Fruit fly (Drosophila melanogaster) whole organism, embryonic: ENCODE data around the gene KdelR.
A peak's percentile ranks its signal among the peaks of the same experiment; 100 is the strongest.

Experiments used
- ATbp ChIP-seq: fragments of 200-800 bp; sonication (Bioruptor generic); optimal IDR thresholded peaks from 2 replicates; lab custom pipeline; 2017; ENCODE audit warnings: missing biosample characterization, mild to moderate bottlenecking, missing genetic modification characterization, missing genetic modification reagents
- B-H2 ChIP-seq: fragments of 200-800 bp; sonication (Bioruptor generic); optimal IDR thresholded peaks from 2 replicates; lab custom pipeline; 2018; ENCODE audit warnings: missing biosample characterization, mild to moderate bottlenecking, missing genetic modification characterization
- C15 ChIP-seq: fragments of 200-800 bp; sonication (Bioruptor generic); IDR thresholded peaks from 3 replicates; pipeline ENCODE4 v1.3.6; 2022; ENCODE audit warnings: missing biosample characterization, missing genetic modification characterization
- CG10209 ChIP-seq: fragments of 200-800 bp; sonication (Bioruptor generic); optimal IDR thresholded peaks from 3 replicates; lab custom pipeline; 2017; ENCODE audit warnings: missing biosample characterization, mild to moderate bottlenecking, missing genetic modification characterization, missing genetic modification reagents
- CG11085 ChIP-seq: fragments of 200-800 bp; sonication (Bioruptor generic); IDR thresholded peaks from 2 replicates; pipeline ENCODE4 v1.3.6; 2022; ENCODE audit warnings: missing biosample characterization, missing genetic modification characterization
- CG12104 ChIP-seq: fragments of 200-800 bp; sonication (Bioruptor generic); optimal IDR thresholded peaks from 3 replicates; lab custom pipeline; 2016; ENCODE audit warnings: missing biosample characterization, missing genetic modification characterization
- CG12219 ChIP-seq: fragments of 200-800 bp; sonication (Bioruptor generic); optimal IDR thresholded peaks from 3 replicates; lab custom pipeline; 2018; ENCODE audit warnings: missing biosample characterization, mild to moderate bottlenecking, missing genetic modification characterization
- CG13287 ChIP-seq: fragments of 200-800 bp; sonication (Bioruptor generic); IDR thresholded peaks from 2 replicates; pipeline ENCODE4 v1.3.6; 2022; ENCODE audit warnings: missing biosample characterization, missing genetic modification characterization; ENCODE audit not compliant: partially characterized antibody
- CG17912 ChIP-seq: fragments of 200-800 bp; sonication (Bioruptor generic); optimal IDR thresholded peaks from 2 replicates; lab custom pipeline; 2018; ENCODE audit warnings: missing biosample characterization, mild to moderate bottlenecking, missing genetic modification characterization
- CG18764 ChIP-seq: fragments of 200-800 bp; sonication (Bioruptor generic); optimal IDR thresholded peaks from 3 replicates; lab custom pipeline; 2016; ENCODE audit warnings: missing biosample characterization, missing genetic modification characterization
- CG30020 ChIP-seq: fragments of 200-800 bp; optimal IDR thresholded peaks from 2 replicates; lab custom pipeline; 2019; ENCODE audit warnings: missing biosample characterization, mild to moderate bottlenecking, missing genetic modification characterization, moderate library complexity
- CG31224 ChIP-seq: fragments of 200-800 bp; sonication (Bioruptor generic); IDR thresholded peaks from 2 replicates; pipeline ENCODE4 v1.3.6; 2022; ENCODE audit warnings: missing biosample characterization, missing genetic modification characterization
- CG42726 ChIP-seq: fragments of 200-800 bp; sonication (Bioruptor generic); IDR thresholded peaks from 2 replicates; pipeline ENCODE4 v1.3.6; 2022; ENCODE audit warnings: missing biosample characterization, missing genetic modification characterization; ENCODE audit not compliant: partially characterized antibody
- CG43689 ChIP-seq: fragments of 200-800 bp; sonication (Bioruptor generic); IDR thresholded peaks from 2 replicates; pipeline ENCODE4 v1.3.6; 2022; ENCODE audit warnings: missing biosample characterization, missing genetic modification characterization
- CG6175 ChIP-seq: fragments of 200-800 bp; sonication (Bioruptor generic); IDR thresholded peaks from 3 replicates; pipeline ENCODE4 v1.3.6; 2022; ENCODE audit warnings: missing biosample characterization, missing genetic modification characterization
- CG7556 ChIP-seq: fragments of 200-800 bp; sonication (Bioruptor generic); optimal IDR thresholded peaks from 2 replicates; lab custom pipeline; 2017; ENCODE audit warnings: missing biosample characterization, mild to moderate bottlenecking, missing genetic modification characterization
- CG7786 ChIP-seq: fragments of 200-800 bp; sonication (Bioruptor generic); optimal IDR thresholded peaks from 2 replicates; lab custom pipeline; 2016; ENCODE audit warnings: missing biosample characterization, missing genetic modification characterization
- CG8924 ChIP-seq: fragments of 200-800 bp; optimal IDR thresholded peaks from 3 replicates; lab custom pipeline; 2019; ENCODE audit warnings: missing biosample characterization, mild to moderate bottlenecking, missing genetic modification characterization, moderate library complexity
- Chrac-16 ChIP-seq: fragments of 200-800 bp; sonication (Bioruptor generic); optimal IDR thresholded peaks from 3 replicates; lab custom pipeline; 2016; ENCODE audit warnings: missing biosample characterization, missing genetic modification characterization
- Drgx ChIP-seq: fragments of 200-800 bp; sonication (Bioruptor generic); IDR thresholded peaks from 2 replicates; pipeline ENCODE4 v1.3.6; 2022; ENCODE audit warnings: missing biosample characterization, missing genetic modification characterization
- ERR ChIP-seq: fragments of 200-800 bp; sonication (Bioruptor generic); optimal IDR thresholded peaks from 2 replicates; lab custom pipeline; 2016; ENCODE audit warnings: missing biosample characterization, missing genetic modification characterization
- Gsc ChIP-seq: fragments of 200-800 bp; sonication (Bioruptor generic); IDR thresholded peaks from 2 replicates; pipeline ENCODE4 v1.3.6; 2022; ENCODE audit warnings: missing biosample characterization, missing genetic modification characterization
- HLH54F ChIP-seq: fragments of 200-800 bp; sonication (Bioruptor generic); optimal IDR thresholded peaks from 3 replicates; lab custom pipeline; 2016; ENCODE audit warnings: missing biosample characterization, missing genetic modification characterization
- HmgZ ChIP-seq: fragments of 200-800 bp; sonication (Bioruptor generic); optimal IDR thresholded peaks from 2 replicates; lab custom pipeline; 2018; ENCODE audit warnings: missing biosample characterization, mild to moderate bottlenecking, missing genetic modification characterization
- Jarid2 ChIP-seq: fragments of 200-800 bp; sonication (Bioruptor generic); optimal IDR thresholded peaks from 3 replicates; lab custom pipeline; 2017; ENCODE audit warnings: mild to moderate bottlenecking, missing biosample characterization, missing genetic modification reagents, missing genetic modification characterization
- Nf-YA ChIP-seq: fragments of 200-800 bp; sonication (Bioruptor generic); IDR thresholded peaks from 2 replicates; pipeline ENCODE4 v1.3.6; 2022; ENCODE audit warnings: missing biosample characterization, missing genetic modification characterization
- Nf-YB ChIP-seq: fragments of 200-800 bp; sonication (Bioruptor generic); optimal IDR thresholded peaks from 3 replicates; lab custom pipeline; 2019; ENCODE audit warnings: missing biosample characterization, mild to moderate bottlenecking, missing genetic modification characterization, moderate library complexity
- Rfx ChIP-seq: fragments of 200-800 bp; sonication (Bioruptor generic); IDR thresholded peaks from 2 replicates; pipeline ENCODE4 v1.3.6; 2022; ENCODE audit warnings: missing biosample characterization, missing genetic modification characterization
- Side ChIP-seq: fragments of 200-800 bp; sonication (Bioruptor generic); optimal IDR thresholded peaks from 2 replicates; lab custom pipeline; 2016; ENCODE audit warnings: missing biosample characterization, missing genetic modification characterization
- Usf ChIP-seq: fragments of 200-800 bp; sonication (Bioruptor generic); optimal IDR thresholded peaks from 2 replicates; lab custom pipeline; 2017; ENCODE audit warnings: missing genotype, missing biosample characterization, missing genetic modification characterization
- ato ChIP-seq: fragments of 200-800 bp; sonication (Bioruptor generic); IDR thresholded peaks from 2 replicates; pipeline ENCODE4 v1.3.6; 2022; ENCODE audit warnings: missing biosample characterization, missing genetic modification characterization; ENCODE audit not compliant: partially characterized antibody
- bab2 ChIP-seq: fragments of 200-800 bp; sonication (Bioruptor generic); optimal IDR thresholded peaks from 2 replicates; lab custom pipeline; 2016; ENCODE audit warnings: missing biosample characterization, missing genetic modification characterization
- bowl ChIP-seq: fragments of 200-800 bp; sonication (Bioruptor generic); IDR thresholded peaks from 2 replicates; pipeline ENCODE4 v1.3.6; 2022; ENCODE audit warnings: missing biosample characterization, missing genetic modification characterization
- crc ChIP-seq: fragments of 200-800 bp; sonication (Bioruptor generic); optimal IDR thresholded peaks from 2 replicates; lab custom pipeline; 2016; ENCODE audit warnings: missing biosample characterization, missing genetic modification characterization
- crol ChIP-seq: fragments of 200-800 bp; sonication (Bioruptor generic); IDR thresholded peaks from 2 replicates; pipeline ENCODE4 v1.3.6; 2022; ENCODE audit warnings: missing biosample characterization, missing genetic modification characterization
- en ChIP-seq: fragments of 200-800 bp; sonication (Bioruptor generic); optimal IDR thresholded peaks from 2 replicates; lab custom pipeline; 2016; ENCODE audit warnings: missing biosample characterization, missing genetic modification characterization
- gsb ChIP-seq: fragments of 200-800 bp; sonication (Bioruptor generic); IDR thresholded peaks from 2 replicates; pipeline ENCODE4 v1.3.6; 2022; ENCODE audit warnings: missing biosample characterization, missing genetic modification characterization
- hbn ChIP-seq: fragments of 200-800 bp; sonication (Bioruptor generic); IDR thresholded peaks from 2 replicates; pipeline ENCODE4 v1.3.6; 2022; ENCODE audit warnings: missing biosample characterization, missing genetic modification characterization; ENCODE audit not compliant: partially characterized antibody
- hth ChIP-seq: fragments of >200 bp; optimal IDR thresholded peaks from 2 replicates; lab custom pipeline; 2017; ENCODE audit warnings: inconsistent platforms
- klu ChIP-seq: fragments of 200-800 bp; sonication (Bioruptor generic); IDR thresholded peaks from 2 replicates; pipeline ENCODE4 v1.3.6; 2022; ENCODE audit warnings: missing biosample characterization, missing genetic modification characterization
- nmo ChIP-seq: fragments of 200-800 bp; sonication (Bioruptor generic); optimal IDR thresholded peaks from 2 replicates; lab custom pipeline; 2018; ENCODE audit warnings: missing biosample characterization, mild to moderate bottlenecking, missing genetic modification characterization, moderate library complexity
- org-1 ChIP-seq: fragments of 200-800 bp; sonication (Bioruptor generic); optimal IDR thresholded peaks from 2 replicates; lab custom pipeline; 2017; ENCODE audit warnings: missing biosample characterization, missing genetic modification characterization
- psq ChIP-seq: fragments of 200-800 bp; sonication (Bioruptor generic); optimal IDR thresholded peaks from 2 replicates; lab custom pipeline; 2017; ENCODE audit warnings: missing biosample characterization, missing genetic modification characterization
- ro ChIP-seq: fragments of 200-800 bp; sonication (Bioruptor generic); IDR thresholded peaks from 2 replicates; pipeline ENCODE4 v1.3.6; 2022; ENCODE audit warnings: missing biosample characterization, missing genetic modification characterization
- sc ChIP-seq, 3 experiments: fragments of >200 bp in 2 of 3; fragments of 200-800 bp in 1 of 3; sonication (Bioruptor generic) in 1 of 3; optimal IDR thresholded peaks; 2 replicates in 2 of 3; 3 replicates in 1 of 3; lab custom pipeline; 2017; ENCODE audit warnings: mild to moderate bottlenecking in 1 of 3, missing biosample characterization in 1 of 3, missing genetic modification characterization in 1 of 3, missing genetic modification reagents in 1 of 3
- sens ChIP-seq: fragments of 200-800 bp; sonication (Bioruptor generic); peaks from one replicate; lab custom pipeline; 2016; ENCODE audit warnings: missing biosample characterization, missing genetic modification characterization
- slou ChIP-seq: fragments of 200-800 bp; sonication (Bioruptor generic); optimal IDR thresholded peaks from 3 replicates; lab custom pipeline; 2016; ENCODE audit warnings: missing biosample characterization, missing genetic modification characterization
- so ChIP-seq: fragments of 200-800 bp; sonication (Bioruptor generic); IDR thresholded peaks from 3 replicates; pipeline ENCODE4 v1.3.6; 2022; ENCODE audit warnings: missing biosample characterization, missing genetic modification characterization
- vfl ChIP-seq: fragments of 200-800 bp; sonication (Bioruptor generic); optimal IDR thresholded peaks from 2 replicates; lab custom pipeline; 2016; ENCODE audit warnings: missing biosample characterization, missing genetic modification characterization
- vnd ChIP-seq: fragments of 200-800 bp; sonication (Bioruptor generic); IDR thresholded peaks from 3 replicates; pipeline ENCODE4 v1.3.6; 2022; ENCODE audit warnings: missing biosample characterization, missing genetic modification characterization; ENCODE audit not compliant: partially characterized antibody

KdelR gene

DNA sequence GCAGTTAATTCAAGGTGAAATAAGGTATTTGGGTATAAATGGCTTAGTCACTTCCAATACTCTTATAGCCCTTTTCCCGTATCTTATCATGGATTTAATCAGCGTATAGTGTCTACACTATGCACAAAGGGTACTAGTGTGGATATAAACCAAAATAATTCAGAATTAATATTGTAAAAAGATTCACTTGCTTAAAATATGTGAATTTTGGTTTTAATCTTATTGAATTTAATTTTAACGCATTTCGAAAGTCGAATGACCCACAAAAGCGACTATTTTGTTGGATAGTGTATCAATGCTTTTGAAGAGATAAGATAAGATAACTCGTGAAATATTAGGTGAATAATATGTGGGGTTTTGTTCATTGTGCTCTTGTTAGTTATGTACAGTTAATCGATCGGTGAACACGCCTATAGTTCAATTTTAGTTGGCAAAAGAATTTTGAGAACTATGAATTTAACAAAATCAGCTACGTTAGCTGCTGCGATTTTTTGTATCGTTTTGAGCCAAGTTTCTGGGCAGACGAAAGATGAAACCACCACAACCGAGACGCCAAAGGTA, 44.7 kb upstream of the KdelR start, which contains the start of gene CG5096 (continued):
- TF ChIP-seq CG30020 (tag; lab: Kevin White, UChicago) (peak; percentile 46), CG12104 (GFP tag; lab: Kevin White, UChicago) (peak; percentile 66), CG17912 (GFP tag; lab: Kevin White, UChicago) (peak; percentile 43), gsb (GFP tag; lab: Robert Waterston, UW) (peak; percentile 84), CG18764 (GFP tag; lab: Kevin White, UChicago) (peak; percentile 68), hth (lab: Kevin White, UChicago) (no peak), CG7556 (peak; percentile 81), ERR (GFP tag; lab: Kevin White, UChicago) (peak; percentile 77), CG7786 (GFP tag; lab: Kevin White, UChicago) (peak; percentile 84), ATbp (peak; percentile 82), C15 (GFP tag; lab: Robert Waterston, UW) (peak; percentile 72; the same call in 1 of the 3 replicates), CG13287 (GFP tag; lab: Robert Waterston, UW) (no peak), bab2 (peak; percentile 78), CG11085 (GFP tag; lab: Robert Waterston, UW) (peak; percentile 83), en (GFP tag; lab: Kevin White, UChicago) (peak; percentile 72), ato (GFP tag; lab: Robert Waterston, UW) (no peak), CG8924 (tag; lab: Kevin White, UChicago) (peak; percentile 94), crc (peak; percentile 79), Nf-YB (peak; percentile 74), Drgx (GFP tag; lab: Robert Waterston, UW) (peak; percentile 45; the same call in 1 of the 2 replicates), HLH54F (GFP tag; lab: Kevin White, UChicago) (peak; percentile 76), CG43689 (GFP tag; lab: Robert Waterston, UW) (no peak), Jarid2 (GFP tag; lab: Kevin White, UChicago) (no peak), slou (GFP tag; lab: Kevin White, UChicago) (peak; percentile 10), Usf (GFP tag; lab: Kevin White, UChicago) (peak; percentile 49), sc (optimal IDR thresholded peaks at IDR 0.05; lab: Kevin White, UChicago) (no peak), sc (GFP tag; optimal IDR thresholded peaks at IDR 0.05; lab: Kevin White, UChicago) (peak; percentile 51), Chrac-16 (peak; percentile 58), Gsc (GFP tag; lab: Robert Waterston, UW) (no peak), HmgZ (tag; lab: Kevin White, UChicago) (peak; percentile 95), hbn (GFP tag; lab: Robert Waterston, UW) (no peak), nmo (GFP tag; lab: Kevin White, UChicago) (peak; percentile 88), klu (GFP tag; lab: Robert Waterston, UW) (peak; percentile 71), vnd (GFP tag; lab: Robert Waterston, UW) (no peak), Side (peak; percentile 83), crol (GFP tag; lab: Robert Waterston, UW) (no peak), psq (peak; percentile 49), ro (GFP tag; lab: Robert Waterston, UW) (peak; percentile 39; the same call in 1 of the 2 replicates), so (GFP tag; lab: Robert Waterston, UW) (peak; percentile 93), CG6175 (GFP tag; lab: Robert Waterston, UW) (peak; percentile 63; the same call in 1 of the 3 replicates), CG10209 (peak; percentile 88), sens (peak; percentile 92), Rfx (GFP tag; lab: Robert Waterston, UW) (peak; percentile 93), bowl (GFP tag; lab: Robert Waterston, UW) (peak; percentile 53; the same call in 1 of the 2 replicates), CG42726 (GFP tag; lab: Robert Waterston, UW) (no peak), CG31224 (GFP tag; lab: Robert Waterston, UW) (peak; percentile 72; the same call in 1 of the 2 replicates), vfl (GFP tag; lab: Kevin White, UChicago) (peak; percentile 57), org-1 (GFP tag; lab: Kevin White, UChicago) (peak; percentile 78), CG12219 (GFP tag; lab: Kevin White, UChicago) (peak; percentile 89), B-H2 (GFP tag; lab: Kevin White, UChicago) (peak; percentile 84), Nf-YA (GFP tag; lab: Robert Waterston, UW) (peak; percentile 76)
